Worm (Caenorhabditis elegans): ENCODE results near the gene H04M03.3.

- TF ChIP-seq dmd-4 (tag; optimal IDR thresholded peaks at IDR 0.05; ENCODE audit: borderline replicate concordance) (no peak), ama-1 (optimal IDR thresholded peaks at IDR 0.05) (no peak), pha-4 (tag; optimal IDR thresholded peaks at IDR 0.05) (no peak), F13H6.1 (tag; optimal IDR thresholded peaks at IDR 0.05) (no peak), rnt-1 (tag; optimal IDR thresholded peaks at IDR 0.05) (no peak), fax-1 (tag; optimal IDR thresholded peaks at IDR 0.05) (no peak), ztf-16 (tag; optimal IDR thresholded peaks at IDR 0.05) (no peak), nhr-11 (tag; optimal IDR thresholded peaks at IDR 0.05) (no peak), pag-3 (tag; optimal IDR thresholded peaks at IDR 0.05; ENCODE audit: borderline replicate concordance) (no peak), hlh-13 (GFP tag; optimal IDR thresholded peaks at IDR 0.05) (no peak), unc-42 (tag; optimal IDR thresholded peaks at IDR 0.05) (no peak)
Measured at ce11 chrIV:5937106-5937505, 45.7 kb downstream of the H04M03.3 start.

All from whole organism, late embryonic.